Worm (Caenorhabditis elegans): ENCODE measurements around the gene twf-2.
"Not testable (repeated sequence)": the region's sequence is repeated elsewhere in the genome, so short reads cannot be mapped to it uniquely, and the experiment has no call there.

twf-2 gene

DNA sequence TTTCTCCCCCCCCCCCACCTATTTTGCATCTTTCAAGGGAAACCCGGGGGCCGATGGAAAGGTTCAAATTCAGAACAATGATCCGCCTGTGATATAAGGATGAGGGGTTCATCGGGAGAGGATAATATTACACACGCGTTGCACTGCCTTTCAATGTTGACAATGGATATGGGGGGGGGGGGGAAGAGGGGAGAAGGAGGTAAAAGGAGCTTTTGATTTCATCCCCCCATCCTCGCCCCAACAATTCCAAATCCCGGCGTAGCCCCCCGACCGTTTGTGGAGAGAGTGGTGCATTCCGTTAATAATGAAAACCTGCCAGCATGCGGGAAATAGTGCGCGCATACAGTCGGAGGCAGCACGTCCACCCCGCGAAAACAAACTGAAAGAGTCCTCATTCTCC is 1.1 kb downstream of the twf-2 start:
- TF ChIP-seq unc-62 (GFP tag; optimal IDR thresholded peaks at IDR 0.05), result no peak

- no peak for TF ChIP-seq unc-62 (GFP tag; optimal IDR thresholded peaks at IDR 0.05)
Measured at ce11 chrX:16451124-16451523, 5.1 kb downstream of the twf-2 start.

ce11 chrX:16451642-16452041 is 5.6 kb downstream of the twf-2 start, which contains the start of gene F38E9.4:
Gene F38E9.4, plus strand, starts transcription at chrX:16451942.
- not testable (repeated sequence) for TF ChIP-seq unc-62 (GFP tag; optimal IDR thresholded peaks at IDR 0.05)

ce11 chrX:16456659-16457058 is 10.7 kb downstream of the twf-2 start, which contains the start of gene nas-39:
Gene nas-39, plus strand, starts transcription at chrX:16456927.
- no peak for TF ChIP-seq unc-62 (GFP tag; optimal IDR thresholded peaks at IDR 0.05)

- TF ChIP-seq unc-62 (GFP tag; optimal IDR thresholded peaks at IDR 0.05), result no peak
Measured at ce11 chrX:16457113-16457512, 11.1 kb downstream of the twf-2 start.

ce11 chrX:16461319-16461718 is 15.3 kb downstream of the twf-2 start:
- TF ChIP-seq unc-62 (GFP tag; optimal IDR thresholded peaks at IDR 0.05), result no peak

DNA sequence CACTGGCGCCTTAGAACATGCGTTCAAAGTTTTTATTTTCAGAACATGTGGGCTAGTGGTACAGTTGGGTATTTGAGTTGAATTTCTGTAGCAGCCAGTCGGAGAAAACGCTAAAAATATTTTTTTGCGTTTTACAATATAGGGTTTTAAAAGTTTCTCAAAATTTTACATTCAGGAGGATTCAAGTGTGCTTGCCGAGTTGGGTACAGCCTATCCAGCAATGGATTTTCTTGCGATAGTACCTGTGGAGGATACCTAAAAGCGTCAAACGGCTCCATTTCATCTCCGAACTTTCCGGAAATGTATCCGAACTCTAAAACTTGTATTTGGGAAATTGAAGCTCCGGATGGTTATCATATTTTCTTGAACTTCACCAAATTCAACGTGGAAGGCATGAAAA is 20.2 kb downstream of the twf-2 start:
- no peak for TF ChIP-seq unc-62 (GFP tag; optimal IDR thresholded peaks at IDR 0.05)

- no peak for TF ChIP-seq unc-62 (GFP tag; optimal IDR thresholded peaks at IDR 0.05)
Measured at ce11 chrX:16468845-16469244, 22.8 kb downstream of the twf-2 start.

- no peak for TF ChIP-seq unc-62 (GFP tag; optimal IDR thresholded peaks at IDR 0.05)
Measured at ce11 chrX:16470758-16471157, 24.8 kb downstream of the twf-2 start, which contains the start of gene F38E9.1. Gene F38E9.1, plus strand, starts transcription at chrX:16471058.

DNA sequence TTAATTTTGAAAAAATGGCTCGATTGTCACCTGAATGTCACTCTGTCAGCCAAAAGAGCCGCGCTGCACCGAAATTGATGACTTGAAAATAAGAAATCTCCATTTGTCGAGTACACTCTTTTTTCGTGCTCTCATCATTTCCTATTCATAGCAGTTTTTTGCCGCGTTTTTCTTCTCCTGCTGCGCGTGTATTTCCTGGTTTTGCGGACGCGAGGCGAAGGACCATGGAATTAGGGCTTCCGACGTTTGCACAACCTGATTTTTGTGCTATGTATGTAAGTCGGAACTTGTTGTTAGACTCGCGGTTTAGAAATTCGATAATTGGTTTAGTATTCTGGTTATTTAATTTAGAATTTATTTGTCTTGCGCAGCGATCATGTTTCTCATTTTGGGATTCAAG is 34.2 kb downstream of the twf-2 start:
- TF ChIP-seq unc-62 (GFP tag; optimal IDR thresholded peaks at IDR 0.05), result no peak

DNA sequence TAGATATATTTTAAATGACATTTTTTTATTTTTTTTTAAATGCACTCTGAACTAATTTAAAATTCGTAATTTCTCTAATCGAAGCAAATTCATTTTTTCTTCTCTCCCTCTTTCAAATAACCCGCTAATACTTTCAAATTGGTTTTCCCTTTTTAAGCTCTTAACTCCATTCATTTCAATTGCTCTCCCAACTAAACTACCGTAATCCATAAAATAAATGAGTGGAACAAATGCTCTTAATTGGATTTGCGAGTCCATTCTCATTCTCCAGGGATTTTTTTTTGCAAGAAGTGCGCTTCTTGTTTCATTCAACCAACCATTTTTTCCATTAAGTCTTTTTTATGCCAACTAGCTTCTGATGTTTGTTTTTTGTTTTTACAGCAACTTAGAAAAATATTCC is 35.0 kb downstream of the twf-2 start:
- no peak for TF ChIP-seq unc-62 (GFP tag; optimal IDR thresholded peaks at IDR 0.05)

- no peak for TF ChIP-seq unc-62 (GFP tag; optimal IDR thresholded peaks at IDR 0.05)
Measured at ce11 chrX:16482944-16483343, 36.9 kb downstream of the twf-2 start.

ce11 chrX:16484043-16484442 is 38.0 kb downstream of the twf-2 start:
- TF ChIP-seq unc-62 (GFP tag; optimal IDR thresholded peaks at IDR 0.05), result no peak

DNA sequence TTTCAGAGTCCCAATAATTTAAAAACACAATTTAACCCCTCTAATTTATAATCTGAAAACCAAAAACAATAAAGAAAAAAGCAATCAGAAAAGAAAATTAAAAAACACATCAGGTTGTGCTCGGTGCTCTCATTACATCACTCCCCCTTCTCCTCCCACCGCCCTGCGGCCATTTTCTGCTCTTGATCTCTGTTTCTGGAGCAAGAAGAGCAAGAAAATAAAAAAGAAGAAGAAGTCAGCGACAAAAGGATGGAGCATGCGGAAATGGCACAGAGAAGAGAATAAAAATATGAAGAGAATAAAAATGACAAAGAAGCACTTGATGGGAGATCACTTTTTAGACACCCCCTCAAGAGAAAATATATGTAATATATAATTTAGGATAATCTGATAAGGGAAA is 38.7 kb downstream of the twf-2 start:
- no peak for TF ChIP-seq unc-62 (GFP tag; optimal IDR thresholded peaks at IDR 0.05)

DNA sequence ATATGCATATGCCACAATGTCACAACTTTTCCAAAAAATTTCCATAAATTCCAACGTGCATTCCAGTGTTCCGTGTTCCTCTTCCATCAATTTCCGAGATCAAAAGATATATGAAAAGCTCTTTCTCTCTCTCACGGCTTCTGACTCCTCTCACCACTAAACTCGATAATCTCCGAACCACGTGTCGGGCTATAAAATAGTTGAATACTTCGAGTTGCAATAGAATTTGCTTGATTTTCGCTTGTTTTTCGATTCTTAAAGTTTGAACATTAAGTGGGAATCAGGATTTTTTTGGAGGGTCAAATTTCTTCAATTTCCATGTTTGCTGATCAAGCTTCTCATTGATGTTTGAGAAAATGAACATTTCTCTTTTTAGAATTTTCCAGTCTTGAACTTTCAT is 39.3 kb downstream of the twf-2 start:
- no peak for TF ChIP-seq unc-62 (GFP tag; optimal IDR thresholded peaks at IDR 0.05)

ce11 chrX:16487068-16487658 is 41.2 kb downstream of the twf-2 start, which contains the start of gene cah-3:
Gene cah-3, plus strand, starts transcription at chrX:16487481.
- no peak for TF ChIP-seq unc-62 (GFP tag; optimal IDR thresholded peaks at IDR 0.05)

DNA sequence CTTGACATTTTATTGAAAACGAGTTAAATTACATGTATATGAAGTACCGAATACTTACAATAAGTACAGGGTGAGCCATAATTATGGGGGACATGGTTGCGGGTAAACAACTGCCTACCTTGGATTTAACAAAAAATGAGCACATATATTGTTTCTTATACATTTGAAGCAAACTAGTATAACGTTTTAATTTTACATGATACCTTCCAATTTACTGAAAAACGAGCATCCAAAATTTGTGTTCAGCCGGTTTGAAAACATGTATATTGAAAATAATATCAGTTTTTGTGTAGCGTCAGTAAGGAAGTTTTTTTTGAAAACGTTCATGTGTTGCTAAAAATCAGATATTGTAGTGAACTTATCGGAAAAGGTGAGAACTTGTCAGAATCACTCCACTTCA is 44.8 kb downstream of the twf-2 start:
- TF ChIP-seq unc-62 (GFP tag; optimal IDR thresholded peaks at IDR 0.05), result no peak

DNA sequence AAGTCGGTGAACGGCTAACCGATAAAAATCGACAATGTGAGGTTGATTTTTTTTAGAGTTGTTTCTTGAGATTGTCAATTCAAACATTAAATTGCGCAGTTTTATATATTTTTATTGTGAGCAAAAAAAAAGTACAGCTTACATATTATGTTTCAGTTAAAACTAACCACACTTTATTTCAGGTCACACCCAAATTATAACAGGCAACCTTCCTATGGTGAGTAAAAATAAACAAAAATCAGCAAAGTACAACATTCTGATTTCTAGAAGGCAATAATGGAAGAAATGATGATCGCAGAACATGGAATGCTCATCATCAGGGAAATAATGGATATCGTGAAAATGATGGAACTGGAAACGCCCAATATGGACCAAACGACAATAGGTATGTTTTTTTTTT is 48.6 kb downstream of the twf-2 start, which contains the start of gene K05G3.2:
Gene K05G3.2, plus strand, starts transcription at position 301 of the 400 bp plus-strand sequence.
- TF ChIP-seq unc-62 (GFP tag; optimal IDR thresholded peaks at IDR 0.05), result no peak

Measured in whole organism, dauer.